Fruit fly (Drosophila melanogaster): Measurements from ENCODE around the gene CG3349.

CG3349 gene

DNA sequence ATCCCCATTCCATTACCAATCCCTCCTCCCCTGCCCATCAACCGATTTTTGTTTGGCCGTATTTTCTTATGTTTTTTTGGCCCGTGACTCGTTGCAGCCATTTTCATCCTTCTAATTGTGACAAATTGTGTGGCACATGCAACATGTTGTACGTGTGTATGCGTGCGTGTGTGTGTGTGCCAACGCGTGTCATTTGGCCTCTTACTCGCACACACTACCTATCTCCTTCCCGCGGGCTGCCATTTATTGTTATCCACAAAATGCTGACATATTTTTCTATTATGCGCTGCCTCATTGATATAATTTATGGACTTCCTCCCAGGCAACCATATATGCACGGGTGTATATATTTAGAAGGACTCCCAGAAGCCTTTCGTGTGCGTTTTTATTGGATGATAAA is 52.4 kb downstream of the CG3349 start:
- TF ChIP-seq psq (GFP tag; optimal IDR thresholded peaks at IDR 0.05) (no peak), br (GFP tag; optimal IDR thresholded peaks at IDR 0.05) (no peak), Dfd (GFP tag; optimal IDR thresholded peaks at IDR 0.05) (peak; percentile 3), Abd-B (GFP tag; optimal IDR thresholded peaks at IDR 0.05) (no peak)
